Worm (Caenorhabditis elegans): ENCODE data around the gene scav-3.

Gene scav-3

ce11 chrIII:12453785-12454184 is 2.9 kb downstream of the scav-3 start:
- TF ChIP-seq ama-1 (optimal IDR thresholded peaks at IDR 0.05) (no peak), elt-2 (tag; optimal IDR thresholded peaks at IDR 0.05) (peak; percentile 43)

ce11 chrIII:12453315-12453714 is 3.3 kb downstream of the scav-3 start, which contains the start of gene ani-1:
ani-1 (minus strand) TSS chrIII:12453375.
- TF ChIP-seq nfya-1 (tag; optimal IDR thresholded peaks at IDR 0.05) (peak; percentile 38), unc-86 (tag; optimal IDR thresholded peaks at IDR 0.05) (no peak), unc-42 (tag; optimal IDR thresholded peaks at IDR 0.05) (peak; percentile 2), ceh-31 (tag; optimal IDR thresholded peaks at IDR 0.05) (peak; percentile 42), unc-55 (GFP tag; optimal IDR thresholded peaks at IDR 0.05) (peak; percentile 3), hlh-30 (tag; optimal IDR thresholded peaks at IDR 0.05; ENCODE audit: insufficient read depth) (peak; percentile 32)

ce11 chrIII:12445991-12446502 is 10.6 kb downstream of the scav-3 start, which contains the start of gene Y49E10.18:
Y49E10.18 (minus strand) TSS chrIII:12446106.
- TF ChIP-seq mec-3 (tag; optimal IDR thresholded peaks at IDR 0.05; ENCODE audit: borderline replicate concordance) = no peak

- no peak for TF ChIP-seq hlh-8 (tag; optimal IDR thresholded peaks at IDR 0.05)
- TF ChIP-seq Y22D7AL.16 (tag; optimal IDR thresholded peaks at IDR 0.05) = no peak
- no peak for TF ChIP-seq madf-2 (tag; optimal IDR thresholded peaks at IDR 0.05)
- no peak for TF ChIP-seq elt-4 (tag; optimal IDR thresholded peaks at IDR 0.05)
- TF ChIP-seq hlh-6 (tag; optimal IDR thresholded peaks at IDR 0.05) = no peak
- no peak for TF ChIP-seq zip-5 (tag; optimal IDR thresholded peaks at IDR 0.05)
- no peak for TF ChIP-seq ztf-16 (tag; optimal IDR thresholded peaks at IDR 0.05)
- no peak for TF ChIP-seq hlh-30 (tag; optimal IDR thresholded peaks at IDR 0.05; ENCODE audit: insufficient read depth)
- no peak for TF ChIP-seq pqm-1 (tag; optimal IDR thresholded peaks at IDR 0.05)
- TF ChIP-seq hlh-13 (GFP tag; optimal IDR thresholded peaks at IDR 0.05) = no peak
- TF ChIP-seq ceh-34 (tag; optimal IDR thresholded peaks at IDR 0.05) = no peak
- TF ChIP-seq lim-6 (tag; optimal IDR thresholded peaks at IDR 0.05) = no peak
- no peak for TF ChIP-seq ceh-22 (tag; optimal IDR thresholded peaks at IDR 0.05)
- no peak for TF ChIP-seq syd-9 (tag; optimal IDR thresholded peaks at IDR 0.05)
- no peak for TF ChIP-seq unc-42 (tag; optimal IDR thresholded peaks at IDR 0.05)
Measured at ce11 chrIII:12445223-12445622, 11.4 kb downstream of the scav-3 start.

ce11 chrIII:12443880-12444279 is 12.8 kb downstream of the scav-3 start:
- peak; percentile 64 for TF ChIP-seq nfya-1 (tag; optimal IDR thresholded peaks at IDR 0.05)
- TF ChIP-seq ama-1 (optimal IDR thresholded peaks at IDR 0.05) = no peak
- TF ChIP-seq T23F11.4 (GFP tag; optimal IDR thresholded peaks at IDR 0.05) = no peak
- TF ChIP-seq mec-3 (tag; optimal IDR thresholded peaks at IDR 0.05; ENCODE audit: borderline replicate concordance) = no peak
- no peak for TF ChIP-seq pag-3 (tag; optimal IDR thresholded peaks at IDR 0.05; ENCODE audit: borderline replicate concordance)

- no peak for TF ChIP-seq sdc-2 (tag; optimal IDR thresholded peaks at IDR 0.05)
- no peak for TF ChIP-seq madf-2 (tag; optimal IDR thresholded peaks at IDR 0.05)
- no peak for TF ChIP-seq ceh-2 (tag; optimal IDR thresholded peaks at IDR 0.05)
- TF ChIP-seq ceh-19 (GFP tag; optimal IDR thresholded peaks at IDR 0.05) = no peak
- TF ChIP-seq fax-1 (tag; optimal IDR thresholded peaks at IDR 0.05) = no peak
- TF ChIP-seq che-1 (tag; optimal IDR thresholded peaks at IDR 0.05) = no peak
- no peak for TF ChIP-seq ztf-16 (tag; optimal IDR thresholded peaks at IDR 0.05)
- no peak for TF ChIP-seq rnt-1 (tag; optimal IDR thresholded peaks at IDR 0.05)
- TF ChIP-seq ceh-9 (tag; optimal IDR thresholded peaks at IDR 0.05) = no peak
- TF ChIP-seq eyg-1 (tag; optimal IDR thresholded peaks at IDR 0.05) = no peak
- no peak for TF ChIP-seq dve-1 (tag; optimal IDR thresholded peaks at IDR 0.05)
- no peak for TF ChIP-seq unc-3 (GFP tag; conservative IDR thresholded peaks at IDR 0.05)
- no peak for TF ChIP-seq unc-3 (tag; optimal IDR thresholded peaks at IDR 0.05)
- no peak for TF ChIP-seq dmd-4 (tag; optimal IDR thresholded peaks at IDR 0.05; ENCODE audit: borderline replicate concordance)
- TF ChIP-seq hlh-15 (tag; optimal IDR thresholded peaks at IDR 0.05) = no peak
- TF ChIP-seq nhr-11 (tag; optimal IDR thresholded peaks at IDR 0.05) = no peak
- no peak for TF ChIP-seq ceh-45 (GFP tag; IDR thresholded peaks at IDR 0.05)
- no peak for TF ChIP-seq ceh-22 (tag; optimal IDR thresholded peaks at IDR 0.05)
- no peak for TF ChIP-seq ceh-48 (tag; optimal IDR thresholded peaks at IDR 0.05)
Measured at ce11 chrIII:12439056-12439455, 17.6 kb downstream of the scav-3 start.
